Fruit fly (Drosophila melanogaster): Measurements from ENCODE around the gene SdhD.

The SdhD gene

dm6 chr3R:23740968-23741367, 19.4 kb downstream of the SdhD start:
- TF ChIP-seq CG12768 (GFP tag; optimal IDR thresholded peaks at IDR 0.05): no peak
- TF ChIP-seq kay (GFP tag; ENCODE audit: borderline replicate concordance): no peak
- no peak for TF ChIP-seq bab1 (GFP tag; optimal IDR thresholded peaks at IDR 0.05)
- no peak for TF ChIP-seq tj (GFP tag; optimal IDR thresholded peaks at IDR 0.05)
- TF ChIP-seq Hr96 (GFP tag; optimal IDR thresholded peaks at IDR 0.05): no peak
- no peak for TF ChIP-seq CG33017 (tag; optimal IDR thresholded peaks at IDR 0.05)
- TF ChIP-seq cic (GFP tag; optimal IDR thresholded peaks at IDR 0.05): no peak
- TF ChIP-seq Crg-1 (GFP tag; optimal IDR thresholded peaks at IDR 0.05): no peak
- no peak for TF ChIP-seq CG5204 (GFP tag; optimal IDR thresholded peaks at IDR 0.05)
- TF ChIP-seq Clk (GFP tag; optimal IDR thresholded peaks at IDR 0.05): no peak
- TF ChIP-seq cnc (optimal IDR thresholded peaks at IDR 0.05): no peak
- TF ChIP-seq Mnt (GFP tag; optimal IDR thresholded peaks at IDR 0.05): no peak
- no peak for TF ChIP-seq ovo (GFP tag; optimal IDR thresholded peaks at IDR 0.05)
- TF ChIP-seq CG11617 (GFP tag; optimal IDR thresholded peaks at IDR 0.05): no peak
- no peak for TF ChIP-seq CG7045 (GFP tag; optimal IDR thresholded peaks at IDR 0.05)
- no peak for TF ChIP-seq toe (GFP tag; optimal IDR thresholded peaks at IDR 0.05)

- TF ChIP-seq Clk (GFP tag; optimal IDR thresholded peaks at IDR 0.05) (no peak), Hr96 (GFP tag; optimal IDR thresholded peaks at IDR 0.05) (no peak), pad (GFP tag; optimal IDR thresholded peaks at IDR 0.05) (no peak), CG12768 (GFP tag; optimal IDR thresholded peaks at IDR 0.05) (no peak), CG1620 (GFP tag; optimal IDR thresholded peaks at IDR 0.05) (no peak), cic (GFP tag; optimal IDR thresholded peaks at IDR 0.05) (no peak), toe (GFP tag; optimal IDR thresholded peaks at IDR 0.05) (no peak)
Measured at dm6 chr3R:23737676-23738574, 22.5 kb downstream of the SdhD start.

- TF ChIP-seq cnc (optimal IDR thresholded peaks at IDR 0.05) (no peak), pad (GFP tag; optimal IDR thresholded peaks at IDR 0.05) (no peak), tj (GFP tag; optimal IDR thresholded peaks at IDR 0.05) (no peak), kay (GFP tag; ENCODE audit: borderline replicate concordance) (no peak), CG7045 (GFP tag; optimal IDR thresholded peaks at IDR 0.05) (no peak), CG1620 (GFP tag; optimal IDR thresholded peaks at IDR 0.05) (no peak), Crg-1 (GFP tag; optimal IDR thresholded peaks at IDR 0.05) (no peak), ovo (GFP tag; optimal IDR thresholded peaks at IDR 0.05) (no peak), toe (GFP tag; optimal IDR thresholded peaks at IDR 0.05) (no peak), CG7101 (tag; optimal IDR thresholded peaks at IDR 0.05) (no peak)
Measured at dm6 chr3R:23736365-23736764, 24.0 kb downstream of the SdhD start.

- no peak for TF ChIP-seq CG33017 (tag; optimal IDR thresholded peaks at IDR 0.05)
- TF ChIP-seq CG14711 (tag; optimal IDR thresholded peaks at IDR 0.05): no peak
- no peak for TF ChIP-seq CG11617 (GFP tag; optimal IDR thresholded peaks at IDR 0.05)
- no peak for TF ChIP-seq bab1 (GFP tag; optimal IDR thresholded peaks at IDR 0.05)
Measured at dm6 chr3R:23735648-23736047, 24.8 kb downstream of the SdhD start.

dm6 chr3R:23734573-23735404, 25.6 kb downstream of the SdhD start:
- TF ChIP-seq pad (GFP tag; optimal IDR thresholded peaks at IDR 0.05) (no peak), Mnt (GFP tag; optimal IDR thresholded peaks at IDR 0.05) (no peak), Hr96 (GFP tag; optimal IDR thresholded peaks at IDR 0.05) (no peak), tj (GFP tag; optimal IDR thresholded peaks at IDR 0.05) (no peak), ovo (GFP tag; optimal IDR thresholded peaks at IDR 0.05) (no peak), cnc (optimal IDR thresholded peaks at IDR 0.05) (no peak), CG5204 (GFP tag; optimal IDR thresholded peaks at IDR 0.05) (no peak), CG1620 (GFP tag; optimal IDR thresholded peaks at IDR 0.05) (no peak), CG7101 (tag; optimal IDR thresholded peaks at IDR 0.05) (no peak), Clk (GFP tag; optimal IDR thresholded peaks at IDR 0.05) (no peak), kay (GFP tag; ENCODE audit: borderline replicate concordance) (no peak), bab1 (GFP tag; optimal IDR thresholded peaks at IDR 0.05) (no peak), CG7045 (GFP tag; optimal IDR thresholded peaks at IDR 0.05) (no peak), Crg-1 (GFP tag; optimal IDR thresholded peaks at IDR 0.05) (no peak), toe (GFP tag; optimal IDR thresholded peaks at IDR 0.05) (no peak), cic (GFP tag; optimal IDR thresholded peaks at IDR 0.05) (no peak), CG12768 (GFP tag; optimal IDR thresholded peaks at IDR 0.05) (no peak), CG33017 (tag; optimal IDR thresholded peaks at IDR 0.05) (no peak)

dm6 chr3R:23733771-23734170, 26.6 kb downstream of the SdhD start:
- TF ChIP-seq Clk (GFP tag; optimal IDR thresholded peaks at IDR 0.05): no peak
- no peak for TF ChIP-seq pad (GFP tag; optimal IDR thresholded peaks at IDR 0.05)
- TF ChIP-seq tj (GFP tag; optimal IDR thresholded peaks at IDR 0.05): no peak
- no peak for TF ChIP-seq CG7101 (tag; optimal IDR thresholded peaks at IDR 0.05)
- no peak for TF ChIP-seq toe (GFP tag; optimal IDR thresholded peaks at IDR 0.05)
- no peak for TF ChIP-seq Crg-1 (GFP tag; optimal IDR thresholded peaks at IDR 0.05)
- no peak for TF ChIP-seq CG7045 (GFP tag; optimal IDR thresholded peaks at IDR 0.05)
- no peak for TF ChIP-seq CG12768 (GFP tag; optimal IDR thresholded peaks at IDR 0.05)
- TF ChIP-seq cic (GFP tag; optimal IDR thresholded peaks at IDR 0.05): no peak
- TF ChIP-seq Mnt (GFP tag; optimal IDR thresholded peaks at IDR 0.05): no peak
- TF ChIP-seq ovo (GFP tag; optimal IDR thresholded peaks at IDR 0.05): no peak
- no peak for TF ChIP-seq bab1 (GFP tag; optimal IDR thresholded peaks at IDR 0.05)
- TF ChIP-seq CG11617 (GFP tag; optimal IDR thresholded peaks at IDR 0.05): no peak
- TF ChIP-seq CG33017 (tag; optimal IDR thresholded peaks at IDR 0.05): no peak
- no peak for TF ChIP-seq CG5204 (GFP tag; optimal IDR thresholded peaks at IDR 0.05)
- TF ChIP-seq Hr96 (GFP tag; optimal IDR thresholded peaks at IDR 0.05): no peak
- no peak for TF ChIP-seq CG14711 (tag; optimal IDR thresholded peaks at IDR 0.05)
- no peak for TF ChIP-seq kay (GFP tag; ENCODE audit: borderline replicate concordance)
- TF ChIP-seq cnc (optimal IDR thresholded peaks at IDR 0.05): no peak
- TF ChIP-seq CG1620 (GFP tag; optimal IDR thresholded peaks at IDR 0.05): no peak
